Worm (Caenorhabditis elegans) whole organism, early embryonic: ENCODE data around the gene gex-5.

Experiments
- F13C5.2 ChIP-seq: sonication (generic microtip); optimal IDR thresholded peaks from 2 replicates; lab custom pipeline; 2017; ENCODE audit warnings: mild to moderate bottlenecking, missing genetic modification characterization, inconsistent platforms, missing compliant biosample characterization
- aly-1 ChIP-seq: sonication (generic microtip); optimal IDR thresholded peaks from 2 replicates; lab custom pipeline; 2016; ENCODE audit warnings: missing genetic modification characterization, missing compliant biosample characterization
- ama-1 ChIP-seq: fragments of 150-350 bp; optimal IDR thresholded peaks from 2 replicates; lab custom pipeline; 2014
- ets-7 ChIP-seq: sonication (generic microtip); optimal IDR thresholded peaks from 2 replicates; lab custom pipeline; 2016; ENCODE audit warnings: missing genotype, missing genetic modification characterization, missing compliant biosample characterization

DNA sequence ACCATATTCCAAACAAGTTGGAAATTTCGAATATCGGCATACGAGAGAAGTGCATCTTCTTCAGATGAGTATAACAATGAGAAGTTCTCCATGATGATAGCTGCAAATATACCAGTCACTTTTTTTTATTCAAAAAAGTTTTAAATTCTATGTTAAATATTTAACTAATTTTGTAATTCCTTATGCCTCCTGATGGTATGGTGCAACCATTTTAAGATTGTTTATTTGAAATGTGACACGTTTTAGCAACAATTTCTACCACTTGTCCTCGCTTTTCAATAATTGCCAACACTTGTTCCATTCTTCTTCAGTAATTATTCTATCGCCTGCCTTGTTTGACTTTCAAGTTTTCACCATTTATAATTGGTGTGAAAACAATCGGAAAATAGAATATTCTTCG, 35.9 kb downstream of the gex-5 start, which contains the start of gene F17C8.6:
- TF ChIP-seq aly-1 (tag; lab: Kevin White, UChicago) (no peak), F13C5.2 (no peak), ets-7 (tag; lab: Kevin White, UChicago) (no peak), ama-1 (lab: Kevin White, UChicago) (no peak)
